Worm (Caenorhabditis elegans): Measurements from ENCODE around the gene F13E6.2.

DNA sequence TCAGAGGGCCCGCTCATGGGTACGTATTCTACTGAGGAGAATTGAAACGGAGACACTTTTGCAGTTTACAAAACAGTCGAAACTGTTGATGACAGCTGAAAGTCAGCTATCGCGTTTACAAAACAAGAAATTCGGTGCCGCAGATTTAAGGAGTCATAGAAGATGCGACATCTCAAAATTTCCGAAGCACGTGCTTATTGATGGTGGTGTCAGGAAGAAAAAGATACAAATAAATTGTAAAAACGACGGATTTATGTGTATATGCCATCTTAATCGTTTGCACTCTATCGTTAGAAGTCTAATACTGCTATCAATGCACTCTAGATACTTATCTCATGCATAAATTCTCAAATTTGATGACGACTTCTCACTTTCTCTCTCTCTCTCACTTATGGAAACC lies at the start of gene F13E6.2:
- TF ChIP-seq egl-27 (tag; optimal IDR thresholded peaks at IDR 0.05) (no peak), nhr-71 (tag; optimal IDR thresholded peaks at IDR 0.05) (no peak), nhr-47 (tag; optimal IDR thresholded peaks at IDR 0.05) (no peak), elt-3 (tag; optimal IDR thresholded peaks at IDR 0.05) (no peak), nhr-28 (tag; optimal IDR thresholded peaks at IDR 0.05) (no peak), lin-39 (tag; optimal IDR thresholded peaks at IDR 0.05) (no peak), elt-2 (tag; optimal IDR thresholded peaks at IDR 0.05) (no peak), nhr-77 (tag; optimal IDR thresholded peaks at IDR 0.05) (no peak), lsy-2 (tag; optimal IDR thresholded peaks at IDR 0.05) (no peak), nhr-19 (GFP tag; conservative IDR thresholded peaks at IDR 0.05) (no peak), isw-1 (GFP tag; IDR thresholded peaks at IDR 0.05) (no peak), nhr-12 (tag; optimal IDR thresholded peaks at IDR 0.05) (no peak), aly-2 (tag; optimal IDR thresholded peaks at IDR 0.05) (no peak), ztf-11 (tag; optimal IDR thresholded peaks at IDR 0.05) (no peak)
